Fruit fly (Drosophila melanogaster) whole organism: ENCODE measurements around the gene CG31810.

ENCODE experiments used
- CG8478 ChIP-seq: fragments of >200 bp; optimal IDR thresholded peaks from 2 replicates; lab custom pipeline; 2018; ENCODE audit warnings: inconsistent platforms
- Dll ChIP-seq: fragments of >200 bp; optimal IDR thresholded peaks from 2 replicates; lab custom pipeline; 2017
- EcR ChIP-seq, 2 experiments: fragments of >200 bp; optimal IDR thresholded peaks; 2 replicates each; lab custom pipeline; 2017; ENCODE audit warnings: missing biosample characterization in 2 of 2, missing genetic modification characterization in 2 of 2, missing genetic modification reagents in 2 of 2
- pan ChIP-seq: fragments of >200 bp; optimal IDR thresholded peaks from 2 replicates; lab custom pipeline; 2017
- psq ChIP-seq: fragments of >200 bp; optimal IDR thresholded peaks from 2 replicates; lab custom pipeline; 2017
- usp ChIP-seq: fragments of >200 bp; optimal IDR thresholded peaks from 2 replicates; lab custom pipeline; 2017; ENCODE audit warnings: missing biosample characterization, missing genetic modification characterization, mixed read lengths

CG31810 gene

dm6 chr2L:16879288-16879687 lies 27.1 kb upstream of the CG31810 start, which contains the start of the genes CG32832, CG31743 and CG34313:
Gene CG32832 (minus strand): TSS chr2L:16879290.
Gene CG31743 (plus strand): TSS chr2L:16879517.
Gene CG34313 (plus strand): TSS chr2L:16879517.
- TF ChIP-seq pan (lab: Kevin White, UChicago) = no peak
- no peak for TF ChIP-seq usp (GFP tag; lab: Kevin White, UChicago)
- no peak for TF ChIP-seq psq (lab: Kevin White, UChicago)
- TF ChIP-seq EcR (GFP tag; optimal IDR thresholded peaks at IDR 0.05; lab: Kevin White, UChicago) = no peak
- TF ChIP-seq CG8478 = no peak
- TF ChIP-seq Dll (lab: Kevin White, UChicago) = no peak

dm6 chr2L:16877678-16878077 lies 25.5 kb upstream of the CG31810 start:
- TF ChIP-seq usp (GFP tag; lab: Kevin White, UChicago) = no peak
- no peak for TF ChIP-seq Dll (lab: Kevin White, UChicago)
- no peak for TF ChIP-seq pan (lab: Kevin White, UChicago)
- no peak for TF ChIP-seq EcR (GFP tag; optimal IDR thresholded peaks at IDR 0.05; lab: Kevin White, UChicago)
- TF ChIP-seq CG8478 = no peak
- TF ChIP-seq psq (lab: Kevin White, UChicago) = no peak

- TF ChIP-seq CG8478 = no peak
- no peak for TF ChIP-seq usp (GFP tag; lab: Kevin White, UChicago)
- TF ChIP-seq pan (lab: Kevin White, UChicago) = no peak
- no peak for TF ChIP-seq psq (lab: Kevin White, UChicago)
These were observed 24.4 kb upstream of the CG31810 start for dm6 chr2L:16876555-16876954.

- TF ChIP-seq CG8478 (no peak), pan (lab: Kevin White, UChicago) (no peak), psq (lab: Kevin White, UChicago) (no peak), EcR (GFP tag; optimal IDR thresholded peaks at IDR 0.05; lab: Kevin White, UChicago) (no peak), Dll (lab: Kevin White, UChicago) (no peak)
These were observed 22.8 kb upstream of the CG31810 start for dm6 chr2L:16874924-16875323.

dm6 chr2L:16868897-16869324 lies 16.7 kb upstream of the CG31810 start:
- TF ChIP-seq usp (GFP tag; lab: Kevin White, UChicago) (no peak), psq (lab: Kevin White, UChicago) (no peak), CG8478 (no peak), Dll (lab: Kevin White, UChicago) (no peak), pan (lab: Kevin White, UChicago) (no peak), EcR (GFP tag; optimal IDR thresholded peaks at IDR 0.05; lab: Kevin White, UChicago) (no peak)

- TF ChIP-seq usp (GFP tag; lab: Kevin White, UChicago) = no peak
- no peak for TF ChIP-seq Dll (lab: Kevin White, UChicago)
- TF ChIP-seq pan (lab: Kevin White, UChicago) = no peak
- TF ChIP-seq CG8478 = no peak
- TF ChIP-seq EcR (GFP tag; optimal IDR thresholded peaks at IDR 0.05; lab: Kevin White, UChicago) = no peak
- no peak for TF ChIP-seq psq (lab: Kevin White, UChicago)
These were observed 10.4 kb upstream of the CG31810 start for dm6 chr2L:16862526-16862925.

- TF ChIP-seq usp (GFP tag; lab: Kevin White, UChicago) (no peak), EcR (GFP tag; optimal IDR thresholded peaks at IDR 0.05; lab: Kevin White, UChicago) (no peak), pan (lab: Kevin White, UChicago) (no peak), Dll (lab: Kevin White, UChicago) (no peak), CG8478 (no peak), psq (lab: Kevin White, UChicago) (no peak)
These were observed 9.0 kb upstream of the CG31810 start, which contains the start of gene CG6012 for dm6 chr2L:16861126-16861525. Gene CG6012 (minus strand): TSS chr2L:16861489.

dm6 chr2L:16859566-16859965 lies 7.4 kb upstream of the CG31810 start:
- TF ChIP-seq EcR (GFP tag; optimal IDR thresholded peaks at IDR 0.05; lab: Kevin White, UChicago) (no peak), CG8478 (no peak), psq (lab: Kevin White, UChicago) (no peak), pan (lab: Kevin White, UChicago) (no peak), Dll (lab: Kevin White, UChicago) (no peak)

dm6 chr2L:16859103-16859502 lies 6.9 kb upstream of the CG31810 start:
- TF ChIP-seq pan (lab: Kevin White, UChicago) = peak; percentile 57
- no peak for TF ChIP-seq psq (lab: Kevin White, UChicago)

- TF ChIP-seq pan (lab: Kevin White, UChicago) (peak; percentile 40), psq (lab: Kevin White, UChicago) (no peak), CG8478 (no peak), EcR (GFP tag; optimal IDR thresholded peaks at IDR 0.05; lab: Kevin White, UChicago) (no peak), Dll (lab: Kevin White, UChicago) (no peak), usp (GFP tag; lab: Kevin White, UChicago) (no peak)
These were observed 6.4 kb upstream of the CG31810 start, which contains the start of gene CG31809 for dm6 chr2L:16858466-16859007. Gene CG31809 (minus strand): TSS chr2L:16858714.

- no peak for TF ChIP-seq CG8478
- TF ChIP-seq EcR (GFP tag; optimal IDR thresholded peaks at IDR 0.05; lab: Kevin White, UChicago) = no peak
- no peak for TF ChIP-seq Dll (lab: Kevin White, UChicago)
- no peak for TF ChIP-seq psq (lab: Kevin White, UChicago)
- no peak for TF ChIP-seq pan (lab: Kevin White, UChicago)
- TF ChIP-seq usp (GFP tag; lab: Kevin White, UChicago) = no peak
These were observed 5.5 kb upstream of the CG31810 start for dm6 chr2L:16857665-16858064.

- no peak for TF ChIP-seq EcR (GFP tag; optimal IDR thresholded peaks at IDR 0.05; lab: Kevin White, UChicago)
- no peak for TF ChIP-seq usp (GFP tag; lab: Kevin White, UChicago)
- TF ChIP-seq CG8478 = no peak
- no peak for TF ChIP-seq pan (lab: Kevin White, UChicago)
- TF ChIP-seq psq (lab: Kevin White, UChicago) = no peak
- TF ChIP-seq Dll (lab: Kevin White, UChicago) = no peak
These were observed 5.0 kb upstream of the CG31810 start for dm6 chr2L:16857131-16857530.
